Worm (Caenorhabditis elegans) whole organism, L4 larva: ENCODE measurements around the gene T23F11.11.

Source experiments
- F26F4.8 ChIP-seq: fragments of 200-800 bp; sonication (Bioruptor generic); conservative IDR thresholded peaks from 2 replicates; pipeline ENCODE4 v1.3.6; 2022; ENCODE audit warnings: missing genetic modification characterization, missing compliant biosample characterization
- F49E8.2 ChIP-seq: sonication (generic microtip); optimal IDR thresholded peaks from 2 replicates; lab custom pipeline; 2016; ENCODE audit warnings: missing compliant biosample characterization, mild to moderate bottlenecking, missing genetic modification characterization, borderline replicate concordance
- R02D3.7 ChIP-seq: fragments of 150-350 bp; sonication (generic microtip); optimal IDR thresholded peaks from 3 replicates; lab custom pipeline; 2014; ENCODE audit warnings: missing biosample characterization, missing genetic modification characterization
- aha-1 ChIP-seq: fragments of 150-350 bp; peaks from one replicate; lab custom pipeline; 2014; ENCODE audit warnings: missing biosample characterization, missing genetic modification characterization
- ceh-44 ChIP-seq: fragments of 200-800 bp; sonication (Bioruptor generic); IDR thresholded peaks from 2 replicates; pipeline ENCODE4 v1.3.6; 2022; ENCODE audit warnings: missing genetic modification reagents, missing genetic modification characterization, missing compliant biosample characterization
- ces-1 ChIP-seq: fragments of 150-350 bp; sonication (generic microtip); optimal IDR thresholded peaks from 4 replicates; lab custom pipeline; 2014; ENCODE audit warnings: missing biosample characterization, missing genetic modification reagents, missing genetic modification characterization
- daf-8 ChIP-seq: fragments of 200-800 bp; sonication (Bioruptor generic); IDR thresholded peaks from 2 replicates; pipeline ENCODE4 v1.3.6; 2022; ENCODE audit warnings: missing genetic modification characterization, missing compliant biosample characterization
- duxl-1 ChIP-seq: sonication (generic microtip); optimal IDR thresholded peaks from 2 replicates; lab custom pipeline; 2016; ENCODE audit warnings: mild to moderate bottlenecking, missing genetic modification characterization, moderate library complexity, missing compliant biosample characterization; ENCODE audit not compliant: poor library complexity
- fkh-10 ChIP-seq: fragments of 150-350 bp; optimal IDR thresholded peaks from 2 replicates; lab custom pipeline; 2014; ENCODE audit warnings: missing biosample characterization, missing genetic modification reagents, missing genetic modification characterization
- lim-7 ChIP-seq: fragments of 200-800 bp; sonication (Bioruptor generic); IDR thresholded peaks from 2 replicates; pipeline ENCODE4 v1.3.6; 2022; ENCODE audit warnings: missing genetic modification characterization, missing compliant biosample characterization
- lin-15B ChIP-seq: fragments of 150-350 bp; sonication (generic microtip); optimal IDR thresholded peaks from 3 replicates; lab custom pipeline; 2014; ENCODE audit warnings: missing biosample characterization, missing genetic modification characterization
- lin-29 ChIP-seq: fragments of 200-800 bp; sonication (Bioruptor generic); IDR thresholded peaks from 2 replicates; pipeline ENCODE4 v1.3.6; 2022; ENCODE audit warnings: missing genetic modification reagents, missing genetic modification characterization, missing compliant biosample characterization
- madf-9 ChIP-seq: fragments of 200-800 bp; sonication (Bioruptor generic); conservative IDR thresholded peaks from 2 replicates; pipeline ENCODE4 v1.3.6; 2022; ENCODE audit warnings: missing genetic modification reagents, missing genetic modification characterization, missing compliant biosample characterization
- nhr-25 ChIP-seq: sonication (generic microtip); optimal IDR thresholded peaks from 2 replicates; lab custom pipeline; 2017; ENCODE audit warnings: missing genetic modification characterization, mild to moderate bottlenecking, missing compliant biosample characterization, antibody characterized with exemption, moderate library complexity, borderline replicate concordance; ENCODE audit not compliant: insufficient read depth
- nhr-77 ChIP-seq: fragments of 150-350 bp; optimal IDR thresholded peaks from 2 replicates; lab custom pipeline; 2014; ENCODE audit warnings: missing biosample characterization, missing genetic modification characterization
- rbr-2 ChIP-seq: sonication (generic microtip); optimal IDR thresholded peaks from 2 replicates; lab custom pipeline; 2016; ENCODE audit warnings: missing genotype, missing genetic modification characterization, missing compliant biosample characterization
- spr-3 ChIP-seq: fragments of 200-800 bp; sonication (Bioruptor generic); optimal IDR thresholded peaks from 2 replicates; lab custom pipeline; 2018; ENCODE audit warnings: mild to moderate bottlenecking, missing genetic modification characterization, missing compliant biosample characterization
- tra-1 ChIP-seq: fragments of 200-800 bp; sonication (Bioruptor generic); IDR thresholded peaks from 2 replicates; pipeline ENCODE4 v1.3.6; 2022; ENCODE audit warnings: missing genetic modification reagents, missing genetic modification characterization, missing compliant biosample characterization
- unc-62 ChIP-seq, 3 experiments: fragments of 150-350 bp in 1 of 3; sonication (generic microtip); optimal IDR thresholded peaks in 2 of 3; peaks in 1 of 3; 1 replicate in 1 of 3; 2 replicates in 2 of 3; lab custom pipeline; 2014 to 2017; ENCODE audit warnings: missing biosample characterization in 3 of 3, missing genetic modification characterization in 3 of 3, missing genetic modification reagents in 3 of 3, missing genotype in 1 of 3
- zip-2 ChIP-seq: fragments of 150-350 bp; optimal IDR thresholded peaks from 2 replicates; lab custom pipeline; 2014; ENCODE audit warnings: missing biosample characterization, missing genetic modification characterization
- ztf-11 ChIP-seq: fragments of 150-350 bp; optimal IDR thresholded peaks from 2 replicates; lab custom pipeline; 2014; ENCODE audit warnings: missing biosample characterization, missing genetic modification characterization

The T23F11.11 gene

DNA sequence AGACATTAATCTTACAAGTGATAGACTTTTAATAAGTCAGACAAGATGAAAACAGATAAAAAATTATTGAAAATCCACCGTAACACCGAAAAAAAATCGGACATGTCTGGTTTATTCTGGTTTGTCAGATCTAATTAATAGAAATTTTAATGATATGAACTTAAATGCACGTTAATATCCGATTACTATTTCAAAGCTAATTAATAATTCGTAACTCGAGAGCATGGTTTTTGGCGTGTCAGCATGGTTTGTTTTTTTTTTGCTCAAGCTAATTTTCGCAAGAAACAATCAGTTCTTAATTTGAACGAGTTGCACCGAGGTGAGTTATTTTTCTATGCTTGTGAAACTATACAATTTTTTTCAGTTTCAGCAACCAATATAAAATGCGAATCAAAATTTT lies 36.4 kb downstream of the T23F11.11 start, which contains the start of gene clec-153:
TSS of gene clec-153 (plus strand) at position 301 of the 400 bp plus-strand sequence.
- TF ChIP-seq F26F4.8 (GFP tag; lab: Robert Waterston, UW): no peak

DNA sequence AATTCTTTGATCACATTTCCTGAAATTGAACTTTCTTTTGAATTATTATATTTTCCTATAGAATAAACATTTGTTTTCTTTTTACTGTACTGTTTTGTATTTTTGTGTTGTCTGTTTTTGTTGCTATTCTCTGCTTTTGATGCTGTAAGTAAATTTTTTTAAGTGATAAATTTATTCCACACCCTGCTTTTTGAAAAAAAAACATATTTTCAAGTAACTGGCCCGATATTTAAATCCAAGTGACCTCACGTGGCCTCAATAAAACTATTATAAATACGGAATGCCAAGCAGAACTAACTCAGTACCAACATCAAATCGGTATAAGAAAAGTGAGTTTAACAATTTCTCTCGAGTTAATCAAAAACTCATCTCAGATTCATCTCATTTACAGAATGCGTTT lies 43.2 kb downstream of the T23F11.11 start, which contains the start of gene clec-151:
TSS of gene clec-151 (plus strand) at position 301 of the 400 bp plus-strand sequence.
- no peak for TF ChIP-seq R02D3.7
- no peak for TF ChIP-seq tra-1 (GFP tag; lab: Robert Waterston, UW)

DNA sequence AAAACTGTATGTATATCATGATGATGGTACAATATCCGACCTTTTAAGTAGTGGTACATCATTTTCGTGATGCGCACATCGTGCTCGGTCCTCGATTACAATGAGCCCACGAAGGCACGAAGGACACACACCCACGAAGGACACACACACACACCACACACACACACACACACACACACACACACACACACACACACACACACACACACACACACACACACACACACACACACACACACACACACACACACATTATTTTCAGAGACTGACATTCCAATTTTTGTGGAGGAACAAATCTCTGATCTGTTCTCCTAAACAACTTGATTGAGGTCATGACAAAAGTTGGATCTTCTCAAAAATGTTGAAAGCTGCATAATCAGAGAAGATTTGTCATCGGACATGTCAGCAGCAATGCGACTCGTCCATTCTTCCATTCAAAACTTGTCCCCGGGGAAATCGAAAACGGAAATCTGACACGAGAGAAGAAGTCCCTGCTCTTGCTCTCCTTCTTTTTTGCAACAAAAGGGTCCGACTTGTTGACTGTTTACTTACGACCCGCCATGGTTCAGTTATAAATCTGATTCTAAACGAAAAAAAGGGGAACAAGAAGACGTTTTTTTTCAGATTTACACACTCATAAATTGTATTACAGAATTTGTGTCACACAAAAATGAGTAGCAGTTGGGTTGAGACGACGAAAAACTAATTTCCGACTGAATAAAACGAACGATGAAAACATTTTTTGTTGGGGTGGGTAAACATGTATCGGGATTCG lies 45.1 kb downstream of the T23F11.11 start:
- TF ChIP-seq ceh-44 (GFP tag; lab: Robert Waterston, UW) (no peak), F49E8.2 (tag; lab: Kevin White, UChicago) (no peak), ztf-11 (tag; lab: Kevin White, UChicago) (no peak), lin-15B (tag; lab: Kevin White, UChicago) (no peak), lin-29 (GFP tag; lab: Robert Waterston, UW) (no peak), spr-3 (GFP tag; lab: Kevin White, UChicago) (no peak), nhr-77 (tag; lab: Kevin White, UChicago) (no peak), unc-62 (GFP tag; optimal IDR thresholded peaks at IDR 0.05 in 1 of 2; lab: Kevin White, UChicago) (peak in 1 of 2 experiments; percentile 89), unc-62 (tag; optimal IDR thresholded peaks at IDR 0.05; lab: Kevin White, UChicago) (no peak), rbr-2 (tag; lab: Kevin White, UChicago) (no peak), duxl-1 (tag; lab: Kevin White, UChicago) (no peak), nhr-25 (tag; lab: Kevin White, UChicago) (no peak), zip-2 (tag; lab: Kevin White, UChicago) (no peak), daf-8 (no peak), fkh-10 (peak; percentile 91)

DNA sequence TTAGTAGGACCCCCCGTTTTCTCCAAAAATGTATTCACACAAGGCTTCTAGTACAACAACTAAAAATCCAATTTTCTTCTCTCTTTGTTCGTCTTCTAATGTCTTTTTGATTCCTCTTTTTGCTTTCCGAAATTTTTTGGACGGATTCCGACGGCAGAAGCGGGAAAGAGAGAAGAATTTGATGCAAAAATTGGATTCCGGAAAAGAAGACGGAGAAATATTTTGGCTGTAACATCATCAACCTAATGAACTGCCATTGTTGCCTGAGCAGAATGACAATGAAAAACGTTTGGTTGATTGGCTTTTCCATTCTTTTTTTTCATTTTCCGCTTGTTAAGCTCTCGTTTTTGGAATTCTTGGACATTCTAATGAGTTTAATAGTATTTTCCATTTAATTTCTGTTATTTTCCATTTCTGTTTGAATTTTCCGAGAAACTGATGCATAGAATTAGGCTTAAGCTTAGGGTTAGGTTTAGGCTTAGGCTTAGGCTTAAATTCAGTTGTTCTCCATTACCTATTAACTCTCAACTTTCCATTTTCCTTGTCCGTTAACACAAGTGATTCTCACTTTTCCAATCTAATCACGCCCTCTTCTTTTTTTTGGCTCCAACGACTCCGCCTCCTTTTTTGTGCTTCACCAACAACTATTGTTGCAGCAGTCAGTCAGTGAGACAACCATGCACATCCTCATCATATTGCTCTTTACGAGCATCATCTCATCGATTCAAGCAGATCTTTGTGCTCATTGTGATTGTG lies 48.8 kb downstream of the T23F11.11 start, which contains the start of gene lron-5:
TSS of gene lron-5 (plus strand) at position 655 of the 756 bp plus-strand sequence.
- peak; percentile 78 for TF ChIP-seq fkh-10
- TF ChIP-seq spr-3 (GFP tag; lab: Kevin White, UChicago): no peak
- peak in 1 of 2 experiments; percentile 91 for TF ChIP-seq unc-62 (GFP tag; optimal IDR thresholded peaks at IDR 0.05 in 1 of 2; lab: Kevin White, UChicago)
- no peak for TF ChIP-seq unc-62 (tag; optimal IDR thresholded peaks at IDR 0.05; lab: Kevin White, UChicago)
- no peak for TF ChIP-seq madf-9
- TF ChIP-seq lim-7 (GFP tag; lab: Robert Waterston, UW): no peak
- TF ChIP-seq aha-1 (tag; lab: Kevin White, UChicago): peak; percentile 46
- peak; percentile 28 for TF ChIP-seq ces-1 (GFP tag; lab: Kevin White, UChicago)
